Worm (Caenorhabditis elegans) whole organism, L2 larva: ENCODE data around the gene nhr-156.

Experiments
- fos-1 ChIP-seq: fragments of 150-350 bp; optimal IDR thresholded peaks from 2 replicates; lab custom pipeline; 2014; ENCODE audit warnings: missing biosample characterization, missing genetic modification characterization
- nhr-23 ChIP-seq: fragments of 150-350 bp; optimal IDR thresholded peaks from 2 replicates; lab custom pipeline; 2014; ENCODE audit warnings: missing biosample characterization, missing genetic modification reagents, missing genetic modification characterization

- TF ChIP-seq nhr-23 (tag; lab: Kevin White, UChicago), result no peak
- no peak for TF ChIP-seq fos-1
Observed at ce11 chrV:3884550-3884949, 21.4 kb upstream of the nhr-156 start.
